Worm (Caenorhabditis elegans) whole organism, L1 larva: ENCODE data around the gene F59C12.4.
A peak's percentile ranks its signal among the peaks of the same experiment; 100 is the strongest.

Source experiments
- C16A3.4 ChIP-seq: fragments of 150-350 bp; optimal IDR thresholded peaks from 2 replicates; lab custom pipeline; 2014; ENCODE audit warnings: missing biosample characterization, missing genetic modification characterization
- Y116A8C.19 ChIP-seq: sonication (generic microtip); optimal IDR thresholded peaks from 2 replicates; lab custom pipeline; 2016; ENCODE audit warnings: missing compliant biosample characterization, missing genetic modification characterization, borderline replicate concordance
- aha-1 ChIP-seq: fragments of 150-350 bp; optimal IDR thresholded peaks from 2 replicates; lab custom pipeline; 2014; ENCODE audit warnings: missing biosample characterization, missing genetic modification characterization
- aly-2 ChIP-seq: fragments of 150-350 bp; optimal IDR thresholded peaks from 2 replicates; lab custom pipeline; 2014; ENCODE audit warnings: missing biosample characterization, missing genetic modification characterization
- blmp-1 ChIP-seq: fragments of 150-350 bp; optimal IDR thresholded peaks from 2 replicates; lab custom pipeline; 2014; ENCODE audit warnings: missing biosample characterization, missing genetic modification characterization
- ceh-63 ChIP-seq: fragments of 200-800 bp; sonication (Bioruptor generic); optimal IDR thresholded peaks from 2 replicates; lab custom pipeline; 2018; ENCODE audit warnings: mild to moderate bottlenecking, missing genetic modification characterization, missing compliant biosample characterization
- ceh-82 ChIP-seq, 3 experiments: fragments of 150-350 bp in 1 of 3; sonication (generic microtip) in 2 of 3; optimal IDR thresholded peaks; 2 replicates each; lab custom pipeline; 2014 to 2017; ENCODE audit warnings: missing biosample characterization in 3 of 3, missing genetic modification characterization in 3 of 3
- ceh-88 ChIP-seq: fragments of 200-800 bp; sonication (Bioruptor generic); IDR thresholded peaks from 2 replicates; pipeline ENCODE4 v1.3.6; 2022; ENCODE audit warnings: missing genetic modification characterization, missing compliant biosample characterization
- ces-1 ChIP-seq: fragments of 150-350 bp; optimal IDR thresholded peaks from 2 replicates; lab custom pipeline; 2014; ENCODE audit warnings: missing biosample characterization, missing genetic modification reagents, missing genetic modification characterization
- dpl-1 ChIP-seq, 3 experiments: fragments of 150-350 bp in 2 of 3; sonication (generic microtip) in 1 of 3; optimal IDR thresholded peaks; 2 replicates each; lab custom pipeline; 2014 to 2017; ENCODE audit warnings: missing biosample characterization in 3 of 3, missing genetic modification characterization in 3 of 3, missing genetic modification reagents in 3 of 3
- egl-27 ChIP-seq, 2 experiments: fragments of 150-350 bp in 1 of 2; sonication (generic microtip); optimal IDR thresholded peaks; 3 replicates each; lab custom pipeline; 2017 to 2018; ENCODE audit warnings: missing biosample characterization in 2 of 2, missing genetic modification characterization in 2 of 2, missing genetic modification reagents in 2 of 2
- ets-5 ChIP-seq: fragments of 200-800 bp; sonication (Bioruptor generic); IDR thresholded peaks from 2 replicates; pipeline ENCODE4 v1.3.6; 2022; ENCODE audit warnings: missing genetic modification characterization, missing compliant biosample characterization
- fkh-4 ChIP-seq: sonication (generic microtip); optimal IDR thresholded peaks from 2 replicates; lab custom pipeline; 2016; ENCODE audit warnings: missing compliant biosample characterization, missing genetic modification characterization, borderline replicate concordance
- fkh-8 ChIP-seq: sonication (generic microtip); optimal IDR thresholded peaks from 2 replicates; lab custom pipeline; 2016; ENCODE audit warnings: mild to moderate bottlenecking, missing genetic modification characterization, missing compliant biosample characterization
- jun-1 ChIP-seq: fragments of 150-350 bp; optimal IDR thresholded peaks from 2 replicates; lab custom pipeline; 2014; ENCODE audit warnings: missing biosample characterization, missing genetic modification reagents, missing genetic modification characterization
- lin-13 ChIP-seq: fragments of 150-350 bp; optimal IDR thresholded peaks from 2 replicates; lab custom pipeline; 2014; ENCODE audit warnings: missing biosample characterization, missing genetic modification reagents, missing genetic modification characterization
- lin-14 ChIP-seq: fragments of 200-800 bp; sonication (Bioruptor generic); optimal IDR thresholded peaks from 2 replicates; lab custom pipeline; 2018; ENCODE audit warnings: mild to moderate bottlenecking, missing genetic modification characterization, moderate library complexity, missing compliant biosample characterization
- lin-39 ChIP-seq: fragments of 150-350 bp; optimal IDR thresholded peaks from 2 replicates; lab custom pipeline; 2014; ENCODE audit warnings: missing biosample characterization, missing genetic modification reagents, missing genetic modification characterization
- lir-3 ChIP-seq: sonication (generic microtip); optimal IDR thresholded peaks from 2 replicates; lab custom pipeline; 2016; ENCODE audit warnings: mild to moderate bottlenecking, missing genetic modification characterization, moderate library complexity, missing compliant biosample characterization; ENCODE audit not compliant: poor library complexity
- mef-2 ChIP-seq: fragments of 150-350 bp; optimal IDR thresholded peaks from 2 replicates; lab custom pipeline; 2014; ENCODE audit warnings: missing biosample characterization, missing genetic modification characterization
- mep-1 ChIP-seq: fragments of 150-350 bp; optimal IDR thresholded peaks from 2 replicates; lab custom pipeline; 2014; ENCODE audit warnings: missing biosample characterization, missing genetic modification characterization
- nhr-12 ChIP-seq: sonication (generic microtip); optimal IDR thresholded peaks from 2 replicates; lab custom pipeline; 2017; ENCODE audit warnings: missing biosample characterization, missing genetic modification characterization
- nhr-19 ChIP-seq: fragments of 200-800 bp; sonication (Bioruptor generic); conservative IDR thresholded peaks from 2 replicates; pipeline ENCODE4 v1.3.6; 2022; ENCODE audit warnings: missing genetic modification characterization, missing compliant biosample characterization
- nhr-20 ChIP-seq: sonication (generic microtip); optimal IDR thresholded peaks from 2 replicates; lab custom pipeline; 2016; ENCODE audit warnings: mild to moderate bottlenecking, missing genetic modification characterization, missing compliant biosample characterization
- nhr-28 ChIP-seq: fragments of 150-350 bp; optimal IDR thresholded peaks from 2 replicates; lab custom pipeline; 2014; ENCODE audit warnings: missing biosample characterization, missing genetic modification characterization
- nhr-47 ChIP-seq: sonication (generic microtip); optimal IDR thresholded peaks from 2 replicates; lab custom pipeline; 2016; ENCODE audit warnings: mild to moderate bottlenecking, missing genetic modification characterization, moderate library complexity, missing compliant biosample characterization
- nhr-71 ChIP-seq: sonication (generic microtip); optimal IDR thresholded peaks from 2 replicates; lab custom pipeline; 2016; ENCODE audit warnings: mild to moderate bottlenecking, missing genetic modification characterization, moderate library complexity, missing compliant biosample characterization
- nhr-76 ChIP-seq: sonication (generic microtip); optimal IDR thresholded peaks from 2 replicates; lab custom pipeline; 2017; ENCODE audit warnings: missing biosample characterization, missing genetic modification characterization
- nhr-85 ChIP-seq: sonication (generic microtip); peaks from one replicate; lab custom pipeline; 2016; ENCODE audit warnings: missing genetic modification characterization, inconsistent platforms, missing compliant biosample characterization
- nhr-90 ChIP-seq: sonication (generic microtip); optimal IDR thresholded peaks from 2 replicates; lab custom pipeline; 2016; ENCODE audit warnings: mild to moderate bottlenecking, missing genetic modification characterization, missing compliant biosample characterization; ENCODE audit not compliant: poor library complexity
- pag-3 ChIP-seq: sonication (generic microtip); optimal IDR thresholded peaks from 2 replicates; lab custom pipeline; 2017; ENCODE audit warnings: missing genetic modification characterization, mild to moderate bottlenecking, missing compliant biosample characterization, antibody characterized with exemption, borderline replicate concordance; ENCODE audit not compliant: insufficient read depth
- pqm-1 ChIP-seq: sonication (generic microtip); optimal IDR thresholded peaks from 3 replicates; lab custom pipeline; 2017; ENCODE audit warnings: missing biosample characterization, missing genetic modification characterization
- sptf-1 ChIP-seq: fragments of 150-350 bp; optimal IDR thresholded peaks from 2 replicates; lab custom pipeline; 2014; ENCODE audit warnings: missing biosample characterization, missing genetic modification characterization
- sup-37 ChIP-seq: fragments of 200-800 bp; sonication (Bioruptor generic); optimal IDR thresholded peaks from 2 replicates; lab custom pipeline; 2018; ENCODE audit warnings: mild to moderate bottlenecking, missing genetic modification characterization, missing compliant biosample characterization
- unc-130 ChIP-seq: fragments of 150-350 bp; optimal IDR thresholded peaks from 2 replicates; lab custom pipeline; 2017; ENCODE audit warnings: missing biosample characterization, missing genetic modification characterization, inconsistent platforms
- unc-30 ChIP-seq: sonication (generic microtip); optimal IDR thresholded peaks from 2 replicates; lab custom pipeline; 2017; ENCODE audit warnings: missing biosample characterization, missing genetic modification characterization
- xbp-1 ChIP-seq: sonication (generic microtip); optimal IDR thresholded peaks from 2 replicates; lab custom pipeline; 2016; ENCODE audit warnings: missing genetic modification characterization, missing compliant biosample characterization
- ztf-4 ChIP-seq: fragments of 150-350 bp; optimal IDR thresholded peaks from 2 replicates; lab custom pipeline; 2014; ENCODE audit warnings: missing biosample characterization, missing genetic modification characterization

Gene F59C12.4

DNA sequence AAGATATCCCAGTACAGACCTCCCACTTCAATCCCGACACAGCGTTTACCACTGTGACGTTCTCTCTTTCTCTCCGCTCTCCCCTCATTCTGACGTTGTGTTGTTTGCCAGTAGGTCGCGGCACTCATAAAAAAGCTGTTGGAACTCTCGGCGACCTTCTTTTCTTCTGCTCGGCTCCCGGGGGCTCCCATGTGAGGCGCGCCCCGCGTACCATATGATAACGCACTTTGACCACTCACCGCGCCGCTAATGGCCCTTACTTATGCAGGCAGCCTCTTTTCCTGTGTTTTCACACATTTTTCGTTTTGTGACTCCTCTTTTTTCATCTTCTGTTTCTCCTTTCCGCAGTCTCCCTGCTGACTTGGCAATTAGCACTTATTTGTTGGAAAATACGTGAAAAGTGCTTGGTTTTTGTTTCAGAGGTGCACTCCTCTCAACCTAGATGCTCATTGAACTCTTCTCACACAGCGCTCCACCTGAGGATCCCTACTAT lies 23.1 kb downstream of the F59C12.4 start, which contains the start of gene ser-1:
Gene ser-1, plus strand, starts transcription at position 443 of the 493 bp plus-strand sequence.
- TF ChIP-seq lin-14 (GFP tag; lab: Kevin White, UChicago) (peak; percentile 6), nhr-85 (no peak), lin-13 (GFP tag; lab: Kevin White, UChicago) (no peak), nhr-12 (no peak), mef-2 (tag; lab: Kevin White, UChicago) (no peak), sptf-1 (no peak), blmp-1 (tag; lab: Kevin White, UChicago) (no peak), unc-30 (no peak)
- TF ChIP-seq, all 84 proteins: peak for 1

DNA sequence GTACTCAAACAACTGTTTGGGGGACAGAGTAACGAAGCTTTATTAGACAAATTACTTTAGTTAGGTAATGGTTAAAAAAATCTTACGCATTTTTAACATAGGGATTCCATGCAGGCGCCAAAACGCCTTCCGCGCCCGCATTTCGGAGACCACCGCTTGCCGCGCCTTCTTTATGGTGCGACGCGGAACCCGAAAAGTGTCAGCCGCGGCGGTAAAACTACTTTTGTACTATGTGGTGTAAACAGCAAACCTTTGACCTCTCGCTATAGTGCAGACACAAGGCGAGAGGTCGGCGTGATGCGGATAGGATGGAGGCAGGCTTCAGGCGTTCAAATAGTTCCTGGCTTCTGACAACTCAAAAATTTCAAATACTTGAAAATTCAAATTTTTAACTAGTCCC lies 27.2 kb downstream of the F59C12.4 start:
- TF ChIP-seq dpl-1 (GFP tag; optimal IDR thresholded peaks at IDR 0.05; lab: Kevin White, UChicago) (no peak), pag-3 (tag; lab: Kevin White, UChicago) (no peak), nhr-76 (tag; lab: Kevin White, UChicago) (no peak), nhr-12 (no peak), fkh-8 (no peak), unc-30 (no peak), nhr-85 (no peak), ces-1 (GFP tag; lab: Kevin White, UChicago) (no peak), jun-1 (tag; lab: Kevin White, UChicago) (no peak), aha-1 (tag; lab: Kevin White, UChicago) (no peak), sup-37 (GFP tag; lab: Kevin White, UChicago) (no peak), egl-27 (tag; optimal IDR thresholded peaks at IDR 0.05; lab: Kevin White, UChicago) (no peak), nhr-90 (tag; lab: Kevin White, UChicago) (no peak), aly-2 (tag; lab: Kevin White, UChicago) (no peak), ets-5 (GFP tag; lab: Robert Waterston, UW) (no peak), xbp-1 (no peak), unc-130 (tag; lab: Kevin White, UChicago) (no peak)

DNA sequence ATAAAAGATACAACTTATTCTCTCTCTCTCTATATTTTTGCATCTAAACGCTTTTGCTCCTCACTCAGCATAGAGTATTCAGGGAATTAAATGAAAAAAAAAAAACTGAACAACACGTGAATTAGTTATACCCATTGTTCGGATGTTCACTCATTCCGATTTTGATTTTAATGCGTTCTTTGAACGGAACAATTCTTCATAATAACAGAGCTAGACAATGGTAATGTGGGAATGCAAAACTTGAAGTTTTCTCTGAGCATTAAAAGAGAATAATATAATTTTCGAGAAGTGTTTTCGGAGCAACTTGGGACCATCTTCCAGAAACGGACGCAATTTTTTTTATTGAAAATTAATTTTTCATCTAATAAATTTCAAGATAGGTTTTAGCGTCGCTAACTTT lies 28.1 kb downstream of the F59C12.4 start:
- TF ChIP-seq nhr-20 = no peak
- no peak for TF ChIP-seq ets-5 (GFP tag; lab: Robert Waterston, UW)
- TF ChIP-seq lin-13 (GFP tag; lab: Kevin White, UChicago) = no peak
- no peak for TF ChIP-seq Y116A8C.19 (tag; lab: Kevin White, UChicago)
- TF ChIP-seq ceh-82 (tag; optimal IDR thresholded peaks at IDR 0.05; lab: Kevin White, UChicago) = no peak
- no peak for TF ChIP-seq nhr-71 (tag; lab: Kevin White, UChicago)
- no peak for TF ChIP-seq nhr-47
- no peak for TF ChIP-seq mep-1
- TF ChIP-seq fkh-8 = no peak
- no peak for TF ChIP-seq lin-39 (tag; lab: Kevin White, UChicago)
- no peak for TF ChIP-seq nhr-12
- TF ChIP-seq jun-1 (tag; lab: Kevin White, UChicago) = no peak
- no peak for TF ChIP-seq xbp-1
- no peak for TF ChIP-seq fkh-4 (tag; lab: Kevin White, UChicago)
- TF ChIP-seq C16A3.4 (tag; lab: Kevin White, UChicago) = no peak

DNA sequence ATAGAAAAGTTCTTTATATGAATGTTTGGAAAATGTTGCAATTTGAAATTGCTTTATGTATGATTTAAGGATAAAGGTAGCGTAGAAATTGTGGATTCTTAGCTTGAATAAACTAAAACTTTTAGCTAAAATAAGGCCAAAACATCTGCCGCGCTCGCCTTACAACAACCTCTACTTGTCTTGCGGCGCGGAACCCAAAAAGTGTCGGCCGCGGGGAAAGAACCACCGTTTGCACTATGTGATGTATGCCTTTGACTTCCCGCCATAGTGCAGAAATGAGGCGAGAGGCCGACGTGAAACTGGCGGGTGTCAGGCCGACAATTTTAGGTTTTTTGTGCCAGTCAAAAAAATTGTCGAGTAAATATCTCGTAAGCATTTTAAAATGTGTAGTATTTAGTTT lies 30.5 kb downstream of the F59C12.4 start:
- no peak for TF ChIP-seq pqm-1
- no peak for TF ChIP-seq ztf-4 (tag; lab: Kevin White, UChicago)
- no peak for TF ChIP-seq ceh-88 (GFP tag; lab: Robert Waterston, UW)
- TF ChIP-seq ceh-63 = no peak
- TF ChIP-seq nhr-76 (tag; lab: Kevin White, UChicago) = no peak
- no peak for TF ChIP-seq lir-3 (tag; lab: Kevin White, UChicago)
- no peak for TF ChIP-seq nhr-28
- TF ChIP-seq nhr-90 (tag; lab: Kevin White, UChicago) = no peak
- TF ChIP-seq nhr-19 (GFP tag; lab: Robert Waterston, UW) = no peak
